Worm (Caenorhabditis elegans) whole organism, L2 larva: Measurements from ENCODE around the gene srg-6.

Source experiments
- C34F6.9 ChIP-seq: fragments of 150-350 bp; optimal IDR thresholded peaks from 2 replicates; lab custom pipeline; 2014; ENCODE audit warnings: missing biosample characterization, missing genetic modification characterization
- F13H6.1 ChIP-seq: sonication (generic microtip); optimal IDR thresholded peaks from 2 replicates; lab custom pipeline; 2016; ENCODE audit warnings: missing genetic modification characterization, missing compliant biosample characterization
- aly-2 ChIP-seq: fragments of 150-350 bp; optimal IDR thresholded peaks from 2 replicates; lab custom pipeline; 2014; ENCODE audit warnings: missing biosample characterization, missing genetic modification characterization
- ama-1 ChIP-seq: fragments of 150-350 bp; optimal IDR thresholded peaks from 2 replicates; lab custom pipeline; 2018; ENCODE audit warnings: inconsistent platforms
- ceh-16 ChIP-seq: fragments of 150-350 bp; optimal IDR thresholded peaks from 2 replicates; lab custom pipeline; 2014; ENCODE audit warnings: missing biosample characterization, missing genetic modification characterization
- ceh-82 ChIP-seq: fragments of 150-350 bp; optimal IDR thresholded peaks from 2 replicates; lab custom pipeline; 2014; ENCODE audit warnings: missing biosample characterization, missing genetic modification characterization
- crh-2 ChIP-seq: sonication (generic microtip); optimal IDR thresholded peaks from 2 replicates; lab custom pipeline; 2017; ENCODE audit warnings: missing biosample characterization, missing genetic modification characterization
- dmd-4 ChIP-seq: sonication (generic microtip); optimal IDR thresholded peaks from 2 replicates; lab custom pipeline; 2017; ENCODE audit warnings: missing biosample characterization, missing genetic modification characterization
- egl-27 ChIP-seq: sonication (generic microtip); optimal IDR thresholded peaks from 3 replicates; lab custom pipeline; 2017; ENCODE audit warnings: missing biosample characterization, missing genetic modification reagents, missing genetic modification characterization
- elt-1 ChIP-seq: fragments of 150-350 bp; optimal IDR thresholded peaks from 2 replicates; lab custom pipeline; 2014; ENCODE audit warnings: missing biosample characterization, missing genetic modification characterization
- fos-1 ChIP-seq: fragments of 150-350 bp; optimal IDR thresholded peaks from 2 replicates; lab custom pipeline; 2014; ENCODE audit warnings: missing biosample characterization, missing genetic modification characterization
- lin-11 ChIP-seq: fragments of 150-350 bp; sonication (generic microtip); optimal IDR thresholded peaks from 2 replicates; lab custom pipeline; 2014; ENCODE audit warnings: missing biosample characterization, missing genetic modification characterization, inconsistent platforms, mixed read lengths
- lin-39 ChIP-seq: fragments of 150-350 bp; optimal IDR thresholded peaks from 2 replicates; lab custom pipeline; 2014; ENCODE audit warnings: missing biosample characterization, missing genetic modification reagents, missing genetic modification characterization
- lsy-2 ChIP-seq, 2 experiments: fragments of 150-350 bp in 1 of 2; sonication (generic microtip) in 1 of 2; optimal IDR thresholded peaks; 2 replicates each; lab custom pipeline; 2014 to 2017; ENCODE audit warnings: missing biosample characterization in 2 of 2, missing genetic modification characterization in 2 of 2
- mbf-1 ChIP-seq: sonication (generic microtip); optimal IDR thresholded peaks from 2 replicates; lab custom pipeline; 2017; ENCODE audit warnings: missing biosample characterization, missing genetic modification characterization
- nhr-10 ChIP-seq: sonication (generic microtip); optimal IDR thresholded peaks from 2 replicates; lab custom pipeline; 2017; ENCODE audit warnings: missing biosample characterization, missing genetic modification characterization
- nhr-11 ChIP-seq: fragments of 150-350 bp; optimal IDR thresholded peaks from 2 replicates; lab custom pipeline; 2014; ENCODE audit warnings: missing biosample characterization, missing genetic modification characterization
- nhr-12 ChIP-seq: fragments of 150-350 bp; optimal IDR thresholded peaks from 2 replicates; lab custom pipeline; 2014; ENCODE audit warnings: missing biosample characterization, missing genetic modification characterization
- nhr-129 ChIP-seq: fragments of 150-350 bp; optimal IDR thresholded peaks from 2 replicates; lab custom pipeline; 2014; ENCODE audit warnings: missing biosample characterization, missing genetic modification characterization
- nhr-21 ChIP-seq: fragments of 150-350 bp; optimal IDR thresholded peaks from 2 replicates; lab custom pipeline; 2014; ENCODE audit warnings: missing biosample characterization, missing genetic modification characterization
- nhr-23 ChIP-seq: fragments of 150-350 bp; optimal IDR thresholded peaks from 2 replicates; lab custom pipeline; 2014; ENCODE audit warnings: missing biosample characterization, missing genetic modification reagents, missing genetic modification characterization
- nhr-25 ChIP-seq: fragments of 150-350 bp; sonication (generic microtip); optimal IDR thresholded peaks from 3 replicates; lab custom pipeline; 2014; ENCODE audit warnings: missing biosample characterization, missing genetic modification characterization
- nhr-6 ChIP-seq: fragments of 150-350 bp; optimal IDR thresholded peaks from 2 replicates; lab custom pipeline; 2014; ENCODE audit warnings: missing biosample characterization, missing genetic modification characterization
- peb-1 ChIP-seq: fragments of 150-350 bp; optimal IDR thresholded peaks from 2 replicates; lab custom pipeline; 2014; ENCODE audit warnings: missing biosample characterization, missing genetic modification characterization
- skn-1 ChIP-seq: sonication (generic microtip); optimal IDR thresholded peaks from 2 replicates; lab custom pipeline; 2017; ENCODE audit warnings: missing biosample characterization, missing genetic modification characterization
- sma-3 ChIP-seq: sonication (generic microtip); optimal IDR thresholded peaks from 2 replicates; lab custom pipeline; 2016; ENCODE audit warnings: missing genetic modification reagents, missing genetic modification characterization, missing compliant biosample characterization
- sma-9 ChIP-seq, 2 experiments: fragments of 150-350 bp in 1 of 2; sonication (generic microtip) in 1 of 2; optimal IDR thresholded peaks; 2 replicates each; lab custom pipeline; 2014 to 2016; ENCODE audit warnings: missing genetic modification characterization in 2 of 2, mild to moderate bottlenecking in 1 of 2, missing biosample characterization in 1 of 2, missing compliant biosample characterization in 1 of 2, missing genetic modification reagents in 1 of 2, moderate library complexity in 1 of 2
- snpc-4 ChIP-seq: fragments of 150-350 bp; optimal IDR thresholded peaks from 2 replicates; lab custom pipeline; 2014; ENCODE audit warnings: missing biosample characterization, missing genetic modification characterization
- unc-39 ChIP-seq: fragments of 150-350 bp; optimal IDR thresholded peaks from 2 replicates; lab custom pipeline; 2014; ENCODE audit warnings: missing biosample characterization, missing genetic modification characterization
- unc-55 ChIP-seq: fragments of 150-350 bp; sonication (generic microtip); optimal IDR thresholded peaks from 3 replicates; lab custom pipeline; 2014; ENCODE audit warnings: missing biosample characterization, missing genetic modification reagents, missing genetic modification characterization
- unc-62 ChIP-seq: fragments of 150-350 bp; optimal IDR thresholded peaks from 2 replicates; lab custom pipeline; 2014; ENCODE audit warnings: missing biosample characterization, missing genetic modification reagents, missing genetic modification characterization
- zag-1 ChIP-seq: fragments of 150-350 bp; optimal IDR thresholded peaks from 2 replicates; lab custom pipeline; 2014; ENCODE audit warnings: missing biosample characterization, missing genetic modification characterization
- ztf-1 ChIP-seq: fragments of 200-800 bp; sonication (Bioruptor generic); conservative IDR thresholded peaks from 2 replicates; pipeline ENCODE4 v1.3.6; 2022; ENCODE audit warnings: missing genetic modification characterization, missing compliant biosample characterization
- ztf-11 ChIP-seq: sonication (generic microtip); optimal IDR thresholded peaks from 2 replicates; lab custom pipeline; 2017; ENCODE audit warnings: missing biosample characterization, missing genetic modification characterization
- ztf-4 ChIP-seq: fragments of 150-350 bp; optimal IDR thresholded peaks from 2 replicates; lab custom pipeline; 2014; ENCODE audit warnings: missing biosample characterization, missing genetic modification characterization

Gene srg-6

DNA sequence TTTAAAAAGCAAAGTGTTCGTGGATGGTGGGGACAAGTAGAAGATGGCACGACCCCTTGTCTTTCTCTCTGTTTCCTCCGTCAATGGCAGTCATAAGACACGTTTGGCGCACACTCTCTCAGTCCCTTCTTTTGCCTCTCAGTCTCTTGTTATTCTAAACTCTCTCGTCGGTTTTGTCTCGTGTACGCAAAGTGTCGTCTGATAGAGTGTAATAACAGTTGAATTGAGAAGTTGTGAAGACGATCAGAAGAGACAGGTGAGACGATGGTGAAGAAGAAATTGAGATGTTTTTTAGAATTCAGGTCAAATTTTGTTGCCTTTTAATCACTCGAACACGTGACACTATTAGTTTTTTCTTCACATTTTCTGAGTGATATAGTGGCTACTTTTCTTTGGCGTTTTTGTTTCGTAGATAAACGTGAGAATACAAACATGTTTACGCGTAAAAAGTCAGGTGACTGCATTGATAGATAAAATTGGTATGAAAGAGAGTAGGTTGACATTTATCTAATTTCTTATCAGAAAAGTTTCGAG, 37.4 kb upstream of the srg-6 start, which contains the start of gene F47D12.9 (continued):
- TF ChIP-seq unc-62 (GFP tag; lab: Kevin White, UChicago) = no peak
- TF ChIP-seq nhr-6 (tag; lab: Kevin White, UChicago) = peak; percentile 69
- TF ChIP-seq nhr-11 = no peak

DNA sequence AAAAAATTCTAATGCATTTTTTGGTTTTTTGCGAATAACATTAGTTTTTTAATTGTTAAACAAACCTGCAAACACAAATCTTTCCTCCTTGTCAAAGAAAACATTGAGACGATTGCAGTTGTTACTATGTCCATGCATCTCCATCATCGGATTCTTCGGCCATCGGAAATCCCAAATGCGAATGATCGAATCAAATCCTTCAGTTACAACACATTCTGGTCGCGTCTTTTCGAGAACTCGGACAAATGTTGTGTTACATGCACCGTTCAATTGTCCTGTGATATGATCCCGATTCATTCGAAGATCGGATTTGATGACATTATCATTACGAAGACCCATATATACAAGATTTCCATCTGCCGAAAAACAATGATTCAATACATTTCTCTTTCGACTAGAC, 34.5 kb upstream of the srg-6 start:
- TF ChIP-seq ama-1 (no peak), lin-11 (tag; lab: Kevin White, UChicago) (no peak), ceh-82 (tag; lab: Kevin White, UChicago) (no peak), lsy-2 (tag; optimal IDR thresholded peaks at IDR 0.05; lab: Kevin White, UChicago) (no peak), ztf-4 (no peak), aly-2 (tag; lab: Kevin White, UChicago) (no peak), fos-1 (no peak), mbf-1 (no peak), crh-2 (tag; lab: Kevin White, UChicago) (no peak)

DNA sequence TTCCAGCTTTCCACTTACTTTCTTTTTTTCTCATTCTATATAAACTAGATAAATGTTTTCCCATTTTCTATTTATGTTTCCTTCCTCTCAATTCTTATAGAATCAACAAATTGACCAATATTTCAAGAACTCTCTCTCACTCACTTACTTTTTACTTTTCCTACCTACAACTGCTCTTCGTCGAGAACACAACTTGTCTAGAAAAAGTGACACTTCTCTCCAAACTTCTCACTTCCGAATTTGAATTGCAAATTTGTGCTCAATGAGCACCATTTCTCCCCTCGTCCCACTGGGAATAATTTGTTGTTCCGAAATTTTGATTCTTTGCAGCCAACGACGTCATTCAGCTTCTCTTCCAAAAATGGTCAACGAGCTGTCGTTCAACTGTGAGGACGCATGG, 32.3 kb upstream of the srg-6 start, which contains the start of gene F47D12.3:
F47D12.3 (plus strand) TSS at position 331 of the 400 bp plus-strand sequence.
- TF ChIP-seq nhr-10 (tag; lab: Kevin White, UChicago) (no peak), C34F6.9 (tag; lab: Kevin White, UChicago) (no peak), nhr-25 (tag; lab: Kevin White, UChicago) (no peak), unc-39 (tag; lab: Kevin White, UChicago) (no peak), lin-11 (tag; lab: Kevin White, UChicago) (no peak), egl-27 (tag; lab: Kevin White, UChicago) (no peak), ztf-11 (tag; lab: Kevin White, UChicago) (no peak), peb-1 (tag; lab: Kevin White, UChicago) (no peak), nhr-12 (no peak), ztf-1 (no peak), ztf-4 (no peak), nhr-129 (tag; lab: Kevin White, UChicago) (no peak), snpc-4 (tag; lab: Kevin White, UChicago) (no peak), sma-9 (GFP tag; optimal IDR thresholded peaks at IDR 0.05; lab: Kevin White, UChicago) (no peak), sma-9 (tag; optimal IDR thresholded peaks at IDR 0.05; lab: Kevin White, UChicago) (no peak), nhr-6 (tag; lab: Kevin White, UChicago) (no peak)

DNA sequence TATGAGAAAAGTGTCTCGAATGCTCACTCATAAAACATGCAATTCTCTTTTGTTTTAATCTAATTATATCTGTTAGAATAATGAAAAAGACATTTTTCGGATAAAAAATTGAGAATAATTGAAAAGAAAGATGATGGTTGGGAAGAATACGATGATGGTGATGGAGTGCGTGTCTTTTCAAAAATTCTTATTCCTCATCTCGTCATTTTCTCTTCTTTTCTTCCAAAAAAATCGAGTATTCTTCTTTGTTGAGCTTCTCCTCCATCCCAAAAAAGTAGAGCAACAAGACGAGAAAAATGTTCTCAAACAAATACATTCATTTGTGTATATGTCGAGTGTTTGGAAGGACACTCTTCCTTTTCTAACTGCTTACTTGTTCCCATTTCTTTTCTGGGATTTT, 31.8 kb upstream of the srg-6 start:
- TF ChIP-seq zag-1 (tag; lab: Kevin White, UChicago) (peak; percentile 27), nhr-25 (tag; lab: Kevin White, UChicago) (no peak), unc-39 (tag; lab: Kevin White, UChicago) (no peak), unc-55 (peak; percentile 77)

DNA sequence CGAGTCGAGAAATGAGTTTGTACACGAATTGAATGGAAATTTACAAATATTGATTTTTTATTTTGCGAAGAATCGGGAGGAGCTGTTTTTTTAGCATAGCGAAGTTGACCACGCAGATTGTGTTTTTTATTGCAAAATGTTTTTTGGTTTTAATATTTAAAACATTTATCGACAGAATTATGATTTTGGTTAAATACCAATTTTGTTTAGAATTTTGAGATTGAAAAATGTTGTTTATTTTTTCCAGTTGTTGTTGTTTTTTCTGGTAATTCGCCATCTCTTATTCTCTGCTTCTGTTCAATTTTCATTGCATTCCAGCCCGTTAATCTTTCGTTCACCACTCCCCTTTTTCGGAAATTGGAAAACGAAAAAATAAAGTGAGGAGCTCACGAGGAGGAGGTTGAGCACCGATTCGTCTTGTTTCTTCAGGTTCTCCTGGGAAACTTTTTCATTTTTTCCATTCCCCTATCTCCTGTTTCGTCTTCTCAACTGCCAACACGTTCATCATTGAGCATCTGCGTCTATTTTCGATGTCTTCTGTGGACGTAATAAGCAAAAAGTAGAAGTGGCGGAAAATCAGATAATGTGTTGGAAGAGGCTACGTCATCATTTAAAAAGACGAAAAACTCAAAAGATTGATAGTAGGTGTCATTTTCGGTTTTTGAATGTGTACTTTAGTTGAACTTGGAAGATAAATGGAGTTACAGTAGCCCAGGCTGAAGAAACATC, 30.3 kb upstream of the srg-6 start, which contains the start of gene F47D12.7:
F47D12.7 (minus strand) TSS at position 51 of the 729 bp plus-strand sequence.
- TF ChIP-seq unc-39 (tag; lab: Kevin White, UChicago) (no peak), dmd-4 (tag; lab: Kevin White, UChicago) (no peak), nhr-23 (tag; lab: Kevin White, UChicago) (no peak), lin-39 (tag; lab: Kevin White, UChicago) (no peak), nhr-21 (tag; lab: Kevin White, UChicago) (no peak), skn-1 (no peak), F13H6.1 (no peak), ceh-16 (no peak), sma-3 (no peak), fos-1 (no peak), elt-1 (no peak), peb-1 (tag; lab: Kevin White, UChicago) (no peak), C34F6.9 (tag; lab: Kevin White, UChicago) (no peak), aly-2 (tag; lab: Kevin White, UChicago) (no peak)
